Fruit fly (Drosophila melanogaster) whole organism, adult: ENCODE data around the gene CG31789.

ENCODE experiments used
- CG11617 ChIP-seq: fragments of 200-800 bp; sonication (Bioruptor generic); optimal IDR thresholded peaks from 2 replicates; lab custom pipeline; 2017; ENCODE audit warnings: mild to moderate bottlenecking, missing biosample characterization, missing genetic modification reagents, missing genetic modification characterization
- CG12768 ChIP-seq: fragments of 200-800 bp; sonication (Bioruptor generic); optimal IDR thresholded peaks from 2 replicates; lab custom pipeline; 2017; ENCODE audit warnings: missing biosample characterization, missing genetic modification characterization, mild to moderate bottlenecking, moderate library complexity, missing genetic modification reagents
- CG14711 ChIP-seq: fragments of 200-800 bp; sonication (Bioruptor generic); optimal IDR thresholded peaks from 2 replicates; lab custom pipeline; 2018; ENCODE audit warnings: missing biosample characterization, mild to moderate bottlenecking, missing genetic modification characterization, moderate library complexity
- CG1620 ChIP-seq: fragments of 200-800 bp; sonication (Bioruptor generic); optimal IDR thresholded peaks from 2 replicates; lab custom pipeline; 2016; ENCODE audit warnings: missing biosample characterization, missing genetic modification characterization
- CG33017 ChIP-seq: fragments of 200-800 bp; sonication (Bioruptor generic); optimal IDR thresholded peaks from 2 replicates; lab custom pipeline; 2018; ENCODE audit warnings: missing biosample characterization, mild to moderate bottlenecking, missing genetic modification characterization, moderate library complexity
- CG5204 ChIP-seq: fragments of 200-800 bp; sonication (Bioruptor generic); optimal IDR thresholded peaks from 2 replicates; lab custom pipeline; 2016; ENCODE audit warnings: missing biosample characterization, missing genetic modification characterization
- CG7045 ChIP-seq: fragments of 200-800 bp; sonication (Bioruptor generic); optimal IDR thresholded peaks from 2 replicates; lab custom pipeline; 2017; ENCODE audit warnings: missing biosample characterization, mild to moderate bottlenecking, missing genetic modification characterization
- CG7101 ChIP-seq: fragments of 200-800 bp; sonication (Bioruptor generic); optimal IDR thresholded peaks from 2 replicates; lab custom pipeline; 2018; ENCODE audit warnings: missing biosample characterization, mild to moderate bottlenecking, missing genetic modification characterization, moderate library complexity
- Clk ChIP-seq: fragments of 200-800 bp; sonication (Bioruptor generic); optimal IDR thresholded peaks from 2 replicates; lab custom pipeline; 2017; ENCODE audit warnings: missing biosample characterization, missing genetic modification characterization
- Crg-1 ChIP-seq: fragments of 200-800 bp; sonication (Bioruptor generic); optimal IDR thresholded peaks from 2 replicates; lab custom pipeline; 2016; ENCODE audit warnings: missing biosample characterization, missing genetic modification characterization
- Hr96 ChIP-seq: fragments of 200-800 bp; sonication (Bioruptor generic); optimal IDR thresholded peaks from 2 replicates; lab custom pipeline; 2016; ENCODE audit warnings: missing biosample characterization, missing genetic modification characterization
- Mnt ChIP-seq: fragments of 200-800 bp; sonication (Bioruptor generic); optimal IDR thresholded peaks from 2 replicates; lab custom pipeline; 2016; ENCODE audit warnings: missing biosample characterization, mild to moderate bottlenecking, missing genetic modification characterization
- bab1 ChIP-seq: fragments of 200-800 bp; sonication (Bioruptor generic); optimal IDR thresholded peaks from 3 replicates; lab custom pipeline; 2019; ENCODE audit warnings: missing biosample characterization, mild to moderate bottlenecking, missing genetic modification characterization, moderate library complexity
- cic ChIP-seq: fragments of 200-800 bp; sonication (Bioruptor generic); optimal IDR thresholded peaks from 2 replicates; lab custom pipeline; 2017; ENCODE audit warnings: missing biosample characterization, mild to moderate bottlenecking, missing genetic modification characterization, moderate library complexity
- cnc ChIP-seq, 2 experiments: fragments of >200 bp; optimal IDR thresholded peaks; 2 replicates each; lab custom pipeline; 2017
- kay ChIP-seq: fragments of 200-800 bp; sonication (Bioruptor generic); peaks from one replicate; lab custom pipeline; 2016; ENCODE audit warnings: missing biosample characterization, missing genetic modification characterization, borderline replicate concordance
- ovo ChIP-seq: fragments of 200-800 bp; sonication (Bioruptor generic); optimal IDR thresholded peaks from 2 replicates; lab custom pipeline; 2016; ENCODE audit warnings: missing biosample characterization, missing genetic modification characterization
- pad ChIP-seq: fragments of 200-800 bp; sonication (Bioruptor generic); optimal IDR thresholded peaks from 3 replicates; lab custom pipeline; 2017; ENCODE audit warnings: missing biosample characterization, missing genetic modification characterization, mild to moderate bottlenecking, moderate library complexity, missing genetic modification reagents
- tj ChIP-seq: fragments of 200-800 bp; sonication (Bioruptor generic); optimal IDR thresholded peaks from 3 replicates; lab custom pipeline; 2017; ENCODE audit warnings: missing biosample characterization, mild to moderate bottlenecking, missing genetic modification characterization, moderate library complexity
- toe ChIP-seq: fragments of 200-800 bp; sonication (Bioruptor generic); optimal IDR thresholded peaks from 2 replicates; lab custom pipeline; 2016; ENCODE audit warnings: missing biosample characterization, missing genetic modification characterization

Gene CG31789

DNA sequence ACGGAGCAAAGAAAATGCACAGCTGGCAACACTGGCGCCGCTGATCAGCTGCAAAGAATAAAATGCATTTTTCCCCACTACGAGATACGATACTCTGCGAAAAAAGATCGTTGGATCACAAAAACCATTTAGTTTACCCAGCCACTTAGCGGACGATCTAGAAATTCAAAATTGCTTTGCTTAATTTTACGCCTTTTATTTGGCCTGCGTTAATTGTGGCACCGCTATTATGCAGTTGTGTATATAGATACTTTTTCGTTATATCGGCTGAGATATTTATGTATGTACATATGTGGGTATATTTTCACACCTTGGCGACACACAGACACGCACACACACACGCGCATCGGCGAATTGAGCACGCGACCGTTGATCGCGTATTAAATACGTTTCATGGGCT, 43.2 kb upstream of the CG31789 start:
- TF ChIP-seq kay (GFP tag; lab: Kevin White, UChicago) (peak; percentile 33), ovo (no peak), CG7101 (tag; lab: Kevin White, UChicago) (no peak)

dm6 chr2L:18563020-18563546, 42.6 kb upstream of the CG31789 start:
- TF ChIP-seq CG14711 = no peak
- TF ChIP-seq Crg-1 (GFP tag; lab: Kevin White, UChicago) = peak; percentile 41
- TF ChIP-seq toe (GFP tag; lab: Kevin White, UChicago) = no peak
- TF ChIP-seq CG33017 (tag; lab: Kevin White, UChicago) = peak; percentile 58
- peak; percentile 43 for TF ChIP-seq tj
- peak; percentile 51 for TF ChIP-seq ovo
- no peak for TF ChIP-seq Hr96
- no peak for TF ChIP-seq Clk
- no peak for TF ChIP-seq CG1620 (GFP tag; lab: Kevin White, UChicago)
- TF ChIP-seq CG5204 (GFP tag; lab: Kevin White, UChicago) = no peak
- peak; percentile 45 for TF ChIP-seq CG7101 (tag; lab: Kevin White, UChicago)
- peak; percentile 41 for TF ChIP-seq Mnt
- TF ChIP-seq CG7045 (GFP tag; lab: Kevin White, UChicago) = peak; percentile 37
- TF ChIP-seq CG11617 (GFP tag; lab: Kevin White, UChicago) = peak; percentile 33
- peak; percentile 73 for TF ChIP-seq CG12768
- TF ChIP-seq kay (GFP tag; lab: Kevin White, UChicago) = peak; percentile 97
- no peak for TF ChIP-seq pad (GFP tag; lab: Kevin White, UChicago)
- TF ChIP-seq cnc (optimal IDR thresholded peaks at IDR 0.05; lab: Kevin White, UChicago) = no peak
- TF ChIP-seq cic (GFP tag; lab: Kevin White, UChicago) = peak; percentile 84
- peak; percentile 58 for TF ChIP-seq bab1 (GFP tag; lab: Kevin White, UChicago)

DNA sequence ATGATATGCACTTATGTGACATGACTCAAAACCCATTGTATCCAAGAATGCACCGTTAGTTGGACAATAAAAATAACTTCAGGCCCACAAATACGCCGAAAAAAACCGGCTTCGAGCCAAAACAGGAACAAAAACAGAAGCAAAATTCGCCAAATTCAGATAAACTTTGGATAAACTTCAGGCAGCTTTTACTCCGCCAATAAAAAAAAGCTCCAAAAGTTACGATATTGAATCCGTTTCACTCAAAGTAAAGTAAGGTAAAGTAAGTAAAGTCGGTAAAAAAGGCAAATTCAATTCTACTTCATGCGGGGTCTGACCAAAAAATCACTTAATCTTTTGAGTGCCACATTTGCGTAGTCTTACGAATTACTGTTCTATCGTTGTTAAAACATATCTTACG, 41.7 kb upstream of the CG31789 start:
- TF ChIP-seq kay (GFP tag; lab: Kevin White, UChicago) = peak; percentile 40
- TF ChIP-seq pad (GFP tag; lab: Kevin White, UChicago) = no peak
- no peak for TF ChIP-seq Crg-1 (GFP tag; lab: Kevin White, UChicago)
- no peak for TF ChIP-seq CG1620 (GFP tag; lab: Kevin White, UChicago)
- TF ChIP-seq bab1 (GFP tag; lab: Kevin White, UChicago) = no peak
- TF ChIP-seq toe (GFP tag; lab: Kevin White, UChicago) = no peak

- TF ChIP-seq kay (GFP tag; lab: Kevin White, UChicago) (no peak), CG14711 (no peak), Hr96 (no peak), CG7101 (tag; lab: Kevin White, UChicago) (no peak), ovo (no peak), CG7045 (GFP tag; lab: Kevin White, UChicago) (no peak), CG12768 (no peak)
These were observed 41.3 kb upstream of the CG31789 start for dm6 chr2L:18564417-18564816.

DNA sequence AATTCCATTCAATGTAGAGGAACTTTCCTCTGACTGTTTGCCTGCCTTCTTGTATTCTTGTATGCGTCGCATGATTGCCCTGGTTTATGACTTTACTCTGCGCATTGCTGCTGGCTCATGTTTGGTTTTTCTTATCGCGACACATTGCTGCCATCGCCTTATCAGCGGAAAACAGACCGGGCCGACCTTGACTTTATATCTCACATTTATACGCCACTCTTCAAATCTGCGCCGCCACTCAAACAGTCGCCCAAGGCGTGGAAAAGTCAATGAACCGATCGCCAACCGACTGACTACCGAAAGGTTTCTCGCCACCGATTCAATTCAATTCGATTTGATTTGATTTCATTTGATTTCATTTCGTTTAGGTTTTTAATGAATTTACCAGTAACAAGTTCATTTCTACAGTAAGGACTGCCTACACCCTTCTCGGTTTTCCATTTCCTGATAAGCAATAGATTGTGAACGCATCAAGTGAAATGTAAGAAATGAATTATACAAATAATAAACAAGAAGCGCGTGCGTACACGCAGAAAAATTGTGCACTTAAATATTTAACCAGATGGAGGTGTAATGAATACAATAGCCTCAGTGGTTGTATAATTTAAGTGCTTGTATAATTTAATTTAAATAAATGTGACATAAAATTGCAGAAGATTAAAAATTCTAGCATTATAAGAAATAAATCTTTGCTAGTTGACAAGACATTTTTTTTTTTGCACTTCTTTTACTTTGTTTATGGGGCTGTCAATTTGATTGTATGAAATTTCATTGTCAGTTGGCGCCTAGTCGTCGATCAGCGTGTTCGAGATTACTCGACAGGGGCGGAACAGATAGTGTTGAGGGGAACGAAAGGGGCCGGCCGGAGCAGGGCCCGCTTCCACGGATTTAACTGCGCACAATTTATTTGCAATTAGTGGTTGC, 39.2 kb upstream of the CG31789 start:
- TF ChIP-seq tj (peak; percentile 5), cic (GFP tag; lab: Kevin White, UChicago) (peak; percentile 54), Clk (no peak), CG11617 (GFP tag; lab: Kevin White, UChicago) (peak; percentile 27), cnc (optimal IDR thresholded peaks at IDR 0.05; lab: Kevin White, UChicago) (no peak), ovo (no peak), pad (GFP tag; lab: Kevin White, UChicago) (no peak), CG7045 (GFP tag; lab: Kevin White, UChicago) (no peak), CG12768 (no peak), CG7101 (tag; lab: Kevin White, UChicago) (peak; percentile 6), bab1 (GFP tag; lab: Kevin White, UChicago) (no peak), Mnt (peak; percentile 48), CG33017 (tag; lab: Kevin White, UChicago) (no peak), Crg-1 (GFP tag; lab: Kevin White, UChicago) (no peak), CG14711 (no peak), Hr96 (peak; percentile 6), CG5204 (GFP tag; lab: Kevin White, UChicago) (peak; percentile 6), toe (GFP tag; lab: Kevin White, UChicago) (no peak), CG1620 (GFP tag; lab: Kevin White, UChicago) (no peak), kay (GFP tag; lab: Kevin White, UChicago) (peak; percentile 56)

DNA sequence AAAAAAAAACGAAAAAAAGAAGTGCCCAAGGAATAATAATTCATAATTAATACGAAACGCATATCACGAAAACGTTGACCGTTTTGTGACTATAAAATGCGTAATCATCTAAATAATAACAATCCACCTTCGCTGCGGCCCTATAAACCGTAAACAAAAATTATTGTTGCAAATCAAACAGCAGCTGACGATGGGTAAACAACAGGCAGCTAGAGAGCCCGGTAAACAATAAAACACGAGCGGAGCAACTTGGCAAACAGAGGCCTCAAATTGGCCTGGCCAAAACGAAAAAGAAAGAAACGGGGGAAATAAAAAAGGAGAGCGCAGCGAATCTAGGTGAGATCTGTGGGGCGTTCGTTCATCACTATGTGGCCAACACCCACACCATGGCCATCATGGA, 38.2 kb upstream of the CG31789 start:
- TF ChIP-seq CG12768 (peak; percentile 76), CG7101 (tag; lab: Kevin White, UChicago) (peak; percentile 68), Crg-1 (GFP tag; lab: Kevin White, UChicago) (peak; percentile 86), CG11617 (GFP tag; lab: Kevin White, UChicago) (peak; percentile 57), toe (GFP tag; lab: Kevin White, UChicago) (peak; percentile 52), CG1620 (GFP tag; lab: Kevin White, UChicago) (peak; percentile 50), CG33017 (tag; lab: Kevin White, UChicago) (peak; percentile 28), CG5204 (GFP tag; lab: Kevin White, UChicago) (peak; percentile 38), cnc (optimal IDR thresholded peaks at IDR 0.05; lab: Kevin White, UChicago) (no peak), tj (peak; percentile 22), CG14711 (peak; percentile 38), Mnt (peak; percentile 72), kay (GFP tag; lab: Kevin White, UChicago) (peak; percentile 93), Clk (peak; percentile 42), bab1 (GFP tag; lab: Kevin White, UChicago) (no peak), cic (GFP tag; lab: Kevin White, UChicago) (peak; percentile 83), ovo (peak; percentile 68), CG7045 (GFP tag; lab: Kevin White, UChicago) (peak; percentile 85), pad (GFP tag; lab: Kevin White, UChicago) (peak; percentile 37), Hr96 (peak; percentile 42)
